Worm (Caenorhabditis elegans): ENCODE measurements around the gene srx-130.

ce11 chrV:13866353-13866752 is 23.1 kb downstream of the srx-130 start, which contains the start of gene nhr-175:
- TF ChIP-seq nhr-12 (tag; optimal IDR thresholded peaks at IDR 0.05) (no peak), pqm-1 (tag; optimal IDR thresholded peaks at IDR 0.05) (no peak), nhr-237 (tag; optimal IDR thresholded peaks at IDR 0.05) (no peak), pag-3 (tag; optimal IDR thresholded peaks at IDR 0.05; ENCODE audit: borderline replicate concordance, insufficient read depth) (no peak), lin-13 (GFP tag; optimal IDR thresholded peaks at IDR 0.05) (no peak)

Measured in whole organism, L1 larva.